Fruit fly (Drosophila melanogaster): ENCODE results near the gene Rhau.

DNA sequence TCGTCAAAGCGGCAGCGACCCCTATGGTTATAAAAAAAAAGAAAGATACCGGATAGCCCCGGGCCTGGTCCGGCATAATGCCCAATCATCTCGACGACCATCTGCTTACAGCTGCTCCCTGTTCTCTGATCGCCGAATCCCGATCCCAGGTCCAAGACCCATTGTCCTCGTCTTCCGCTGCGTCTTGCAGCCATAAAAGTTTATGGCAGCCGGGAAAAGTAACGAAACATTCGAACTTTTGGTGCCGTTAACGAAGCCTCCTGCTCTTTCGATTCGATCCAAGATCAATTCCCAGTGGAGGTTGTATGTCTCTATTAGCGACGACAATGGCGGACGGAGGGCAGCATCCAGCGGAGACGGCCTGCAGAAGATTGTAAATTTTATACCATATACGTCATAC is 27.5 kb upstream of the Rhau start:
- TF ChIP-seq CG8301 (tag; optimal IDR thresholded peaks at IDR 0.05) (no peak), CG17806 (tag; optimal IDR thresholded peaks at IDR 0.05) (no peak), CG14655 (GFP tag; optimal IDR thresholded peaks at IDR 0.05) (no peak), CG10348 (GFP tag; IDR thresholded peaks at IDR 0.05) (no peak), CG8159 (tag; optimal IDR thresholded peaks at IDR 0.05) (no peak), CG32121 (GFP tag; IDR thresholded peaks at IDR 0.05) (no peak), Pif1A (GFP tag; optimal IDR thresholded peaks at IDR 0.05) (no peak), gl (tag; optimal IDR thresholded peaks at IDR 0.05) (no peak), CG9948 (tag; optimal IDR thresholded peaks at IDR 0.05) (no peak), Pif1B (GFP tag; optimal IDR thresholded peaks at IDR 0.05) (no peak), Ets98B (GFP tag; IDR thresholded peaks at IDR 0.05) (no peak), CG4496 (GFP tag; IDR thresholded peaks at IDR 0.05) (no peak), CG15710 (tag; optimal IDR thresholded peaks at IDR 0.05) (no peak), D1 (tag; optimal IDR thresholded peaks at IDR 0.05) (no peak)
